Worm (Caenorhabditis elegans): ENCODE measurements around the gene W10C6.2.

The W10C6.2 gene

DNA sequence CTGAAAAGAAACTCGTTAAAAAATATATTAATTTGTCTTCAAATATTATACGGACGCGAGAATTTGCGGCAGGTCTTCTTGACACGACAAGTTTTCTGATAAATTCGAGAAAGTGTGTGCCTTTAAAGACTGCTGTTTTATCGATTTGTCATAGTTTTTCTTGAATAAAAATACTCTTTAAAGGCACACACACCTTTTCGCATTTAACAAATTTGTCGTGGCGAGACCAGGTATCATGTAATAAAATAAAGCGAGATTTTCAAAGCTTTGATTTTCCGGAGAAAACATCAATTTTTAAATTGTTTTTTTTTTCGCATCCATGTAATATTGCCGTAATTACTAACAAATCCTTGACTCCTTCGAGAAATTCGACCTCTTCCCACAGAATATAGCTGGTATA lies 20.5 kb downstream of the W10C6.2 start:
- no peak for TF ChIP-seq zip-11 (GFP tag; IDR thresholded peaks at IDR 0.05)
- TF ChIP-seq unc-62 (GFP tag; optimal IDR thresholded peaks at IDR 0.05 in 1 of 2), result peak in 1 of 2 experiments; percentile 95
- TF ChIP-seq unc-62 (tag; optimal IDR thresholded peaks at IDR 0.05), result no peak

DNA sequence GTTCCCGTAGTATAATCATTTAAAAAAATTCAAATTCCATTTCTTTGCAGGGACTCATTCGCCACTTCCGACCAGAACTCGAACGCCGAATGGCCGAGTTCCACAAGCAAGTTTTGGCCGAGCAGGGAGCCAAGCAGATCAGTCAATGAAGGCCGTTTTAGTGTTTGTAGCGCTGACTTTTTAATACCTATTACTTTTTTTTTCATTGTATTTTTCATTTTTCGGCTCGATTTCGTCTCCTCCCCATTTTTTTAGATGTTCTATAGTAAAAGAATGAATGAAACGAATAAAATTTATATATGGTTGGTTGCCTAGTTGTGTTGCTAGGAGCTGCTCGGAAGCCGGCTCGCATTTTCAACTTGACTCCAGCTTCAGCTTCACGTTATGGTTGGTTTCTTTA lies 21.9 kb downstream of the W10C6.2 start, which contains the start of gene C09H10.4:
C09H10.4 (plus strand) TSS at position 301 of the 400 bp plus-strand sequence.
- no peak for TF ChIP-seq zfp-3 (GFP tag; conservative IDR thresholded peaks at IDR 0.05)
- TF ChIP-seq lin-1 (GFP tag; IDR thresholded peaks at IDR 0.05), result no peak
- TF ChIP-seq pha-4 (GFP tag; IDR thresholded peaks at IDR 0.05), result 0 out of 2 replicates have a peak, but pooled peaks have one; percentile 11
- no peak for TF ChIP-seq pha-4 (tag; optimal IDR thresholded peaks at IDR 0.05)
- TF ChIP-seq unc-130 (GFP tag; optimal IDR thresholded peaks at IDR 0.05), result no peak
- TF ChIP-seq ceh-44 (GFP tag; IDR thresholded peaks at IDR 0.05), result no peak
- no peak for TF ChIP-seq jun-1 (tag; optimal IDR thresholded peaks at IDR 0.05)
- TF ChIP-seq ceh-82 (tag; optimal IDR thresholded peaks at IDR 0.05), result no peak
- no peak for TF ChIP-seq nhr-48 (tag; optimal IDR thresholded peaks at IDR 0.05)
- no peak for TF ChIP-seq nhr-41 (GFP tag; IDR thresholded peaks at IDR 0.05)
- no peak for TF ChIP-seq lin-38 (GFP tag; IDR thresholded peaks at IDR 0.05)
- no peak for TF ChIP-seq unc-39 (tag; optimal IDR thresholded peaks at IDR 0.05)
- peak in 1 of 2 experiments; percentile 36 for TF ChIP-seq unc-62 (GFP tag; optimal IDR thresholded peaks at IDR 0.05 in 1 of 2)
- no peak for TF ChIP-seq unc-62 (tag; optimal IDR thresholded peaks at IDR 0.05)
- TF ChIP-seq nhr-237 (tag; optimal IDR thresholded peaks at IDR 0.05), result no peak
- TF ChIP-seq mdl-1 (tag; optimal IDR thresholded peaks at IDR 0.05), result no peak
- no peak for TF ChIP-seq tag-97 (GFP tag; IDR thresholded peaks at IDR 0.05)
- no peak for TF ChIP-seq lin-29 (GFP tag; IDR thresholded peaks at IDR 0.05)

DNA sequence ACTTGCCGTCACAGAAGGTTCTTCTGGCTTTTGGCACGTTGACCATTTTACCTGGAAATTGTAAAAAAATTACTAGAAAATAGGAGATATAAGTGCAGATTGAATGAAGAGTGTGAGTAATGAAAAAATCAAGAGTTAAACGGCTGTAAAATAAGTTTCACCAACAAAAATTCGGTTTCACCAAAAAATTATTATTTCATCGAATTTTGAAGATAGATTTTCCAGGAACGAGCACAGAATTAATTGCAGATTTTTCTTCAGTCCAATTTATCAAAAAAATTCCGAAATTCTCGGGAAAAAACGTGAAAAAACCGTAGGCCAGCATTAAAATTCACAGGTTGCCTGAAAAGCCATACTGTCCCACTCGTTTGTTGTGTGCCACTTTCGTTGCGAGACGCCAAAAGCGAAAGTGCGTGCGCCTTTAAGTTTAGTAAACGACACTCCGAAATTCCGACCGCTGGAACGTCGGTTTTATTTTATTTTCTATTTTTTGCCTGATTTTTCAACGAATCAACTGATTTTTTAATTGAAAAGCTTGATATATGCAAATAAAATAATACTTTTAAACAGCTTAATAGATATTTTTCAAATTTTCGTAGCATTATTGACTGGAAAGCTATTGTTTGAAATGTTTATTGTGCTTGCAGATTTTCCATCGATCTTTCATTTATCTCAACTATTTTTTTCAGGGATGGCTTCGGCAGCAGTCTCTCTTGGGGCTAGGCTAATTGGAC lies 24.4 kb downstream of the W10C6.2 start, which contains the start of the genes rpl-36.A and nuo-1:
rpl-36.A (minus strand) TSS at position 51 of the 734 bp plus-strand sequence.
nuo-1 (plus strand) TSS at position 684 of the 734 bp plus-strand sequence.
- TF ChIP-seq pha-4 (GFP tag; IDR thresholded peaks at IDR 0.05), result no peak
- peak; percentile 12 for TF ChIP-seq pha-4 (tag; optimal IDR thresholded peaks at IDR 0.05)
- TF ChIP-seq nhr-102 (tag; optimal IDR thresholded peaks at IDR 0.05), result peak; percentile 22
- TF ChIP-seq php-3 (GFP tag; IDR thresholded peaks at IDR 0.05), result no peak
- peak; percentile 50 for TF ChIP-seq unc-130 (GFP tag; optimal IDR thresholded peaks at IDR 0.05)
- no peak for TF ChIP-seq egl-43 (GFP tag; IDR thresholded peaks at IDR 0.05)
- no peak for TF ChIP-seq daf-19 (GFP tag; conservative IDR thresholded peaks at IDR 0.05)
- TF ChIP-seq lsy-2 (tag; optimal IDR thresholded peaks at IDR 0.05), result peak; percentile 91 to 99
- TF ChIP-seq nhr-25 (tag; optimal IDR thresholded peaks at IDR 0.05; ENCODE audit: borderline replicate concordance, insufficient read depth), result peak; percentile 9
- peak; percentile 83 for TF ChIP-seq Y48G9A.11 (GFP tag; IDR thresholded peaks at IDR 0.05)
- peak in 1 of 2 experiments; percentile 74 for TF ChIP-seq hif-1 (tag; optimal IDR thresholded peaks at IDR 0.05)
- peak; percentile 76 for TF ChIP-seq hlh-30 (tag; optimal IDR thresholded peaks at IDR 0.05; ENCODE audit: insufficient read depth)
- peak; percentile 33 for TF ChIP-seq duxl-1 (tag; optimal IDR thresholded peaks at IDR 0.05; ENCODE audit: poor library complexity)
- peak; percentile 81 for TF ChIP-seq nhr-6 (tag; optimal IDR thresholded peaks at IDR 0.05)
- no peak for TF ChIP-seq daf-16 (GFP tag; optimal IDR thresholded peaks at IDR 0.05)
- peak; percentile 41 for TF ChIP-seq daf-16 (tag; optimal IDR thresholded peaks at IDR 0.05)
- peak; percentile 85 for TF ChIP-seq mep-1 (tag; optimal IDR thresholded peaks at IDR 0.05)
- TF ChIP-seq dmd-6 (GFP tag; IDR thresholded peaks at IDR 0.05), result peak; percentile 49
- TF ChIP-seq ceh-32 (tag; optimal IDR thresholded peaks at IDR 0.05; ENCODE audit: poor library complexity), result no peak
- peak; percentile 1 for TF ChIP-seq fkh-10 (GFP tag; optimal IDR thresholded peaks at IDR 0.05)
- TF ChIP-seq D1046.2 (GFP tag; IDR thresholded peaks at IDR 0.05), result peak; percentile 98
- no peak for TF ChIP-seq R02D3.7 (tag; optimal IDR thresholded peaks at IDR 0.05)
- no peak for TF ChIP-seq ZK337.2 (GFP tag; IDR thresholded peaks at IDR 0.05)
- TF ChIP-seq nhr-77 (tag; optimal IDR thresholded peaks at IDR 0.05), result peak; percentile 86
- TF ChIP-seq fos-1 (tag; optimal IDR thresholded peaks at IDR 0.05), result no peak
- TF ChIP-seq pqm-1 (tag; optimal IDR thresholded peaks at IDR 0.05), result no peak
- peak; percentile 43; the same call in 1 of the 2 replicates for TF ChIP-seq ceh-20 (GFP tag; IDR thresholded peaks at IDR 0.05)
- peak; percentile 54 for TF ChIP-seq lin-13 (GFP tag; optimal IDR thresholded peaks at IDR 0.05)
- TF ChIP-seq aha-1 (tag), result peak; percentile 58
- TF ChIP-seq hmg-1.1 (GFP tag; IDR thresholded peaks at IDR 0.05), result peak; percentile 72
- peak; percentile 83 for TF ChIP-seq dpl-1 (GFP tag; optimal IDR thresholded peaks at IDR 0.05)

Measured in whole organism, L4 larva.